Worm (Caenorhabditis elegans) whole organism, mixed stage, embryonic: ENCODE data around the gene ins-8.
A peak's percentile ranks its signal among the peaks of the same experiment; 100 is the strongest.

Source experiments
- M03D4.4 ChIP-seq: sonication (generic microtip); optimal IDR thresholded peaks from 2 replicates; lab custom pipeline; 2017; ENCODE audit warnings: mild to moderate bottlenecking, missing genetic modification characterization, missing compliant biosample characterization
- blmp-1 ChIP-seq: fragments of 150-350 bp; optimal IDR thresholded peaks from 2 replicates; lab custom pipeline; 2014; ENCODE audit warnings: missing biosample characterization, missing genetic modification characterization
- ceh-39 ChIP-seq: fragments of 150-350 bp; optimal IDR thresholded peaks from 2 replicates; lab custom pipeline; 2014; ENCODE audit warnings: missing biosample characterization, missing genetic modification characterization
- ceh-43 ChIP-seq: fragments of 200-800 bp; sonication (Bioruptor generic); optimal IDR thresholded peaks from 2 replicates; lab custom pipeline; 2018; ENCODE audit warnings: mild to moderate bottlenecking, missing genetic modification characterization, moderate library complexity, missing compliant biosample characterization
- ceh-83 ChIP-seq: fragments of 200-800 bp; sonication (Bioruptor generic); optimal IDR thresholded peaks from 2 replicates; lab custom pipeline; 2018; ENCODE audit warnings: mild to moderate bottlenecking, missing genetic modification characterization, missing compliant biosample characterization
- ces-1 ChIP-seq: fragments of 150-350 bp; optimal IDR thresholded peaks from 2 replicates; lab custom pipeline; 2014; ENCODE audit warnings: missing biosample characterization, missing genetic modification reagents, missing genetic modification characterization
- cnd-1 ChIP-seq: fragments of 200-800 bp; sonication (Bioruptor generic); optimal IDR thresholded peaks from 2 replicates; lab custom pipeline; 2018; ENCODE audit warnings: mild to moderate bottlenecking, missing genetic modification characterization, missing compliant biosample characterization
- drap-1 ChIP-seq: fragments of 200-800 bp; sonication (Bioruptor generic); optimal IDR thresholded peaks from 3 replicates; lab custom pipeline; 2018; ENCODE audit warnings: mild to moderate bottlenecking, missing genetic modification characterization, missing compliant biosample characterization
- elt-1 ChIP-seq: sonication (generic microtip); optimal IDR thresholded peaks from 2 replicates; lab custom pipeline; 2017; ENCODE audit warnings: missing genetic modification characterization, mild to moderate bottlenecking, missing compliant biosample characterization, antibody characterized with exemption, moderate library complexity, borderline replicate concordance; ENCODE audit not compliant: insufficient read depth
- elt-3 ChIP-seq: fragments of 150-350 bp; optimal IDR thresholded peaks from 2 replicates; lab custom pipeline; 2014; ENCODE audit warnings: missing biosample characterization, missing genetic modification characterization
- flh-1 ChIP-seq: fragments of 200-800 bp; sonication (Bioruptor generic); optimal IDR thresholded peaks from 2 replicates; lab custom pipeline; 2018; ENCODE audit warnings: mild to moderate bottlenecking, missing genetic modification characterization, moderate library complexity, missing compliant biosample characterization
- ham-2 ChIP-seq: fragments of 200-800 bp; sonication (Bioruptor generic); optimal IDR thresholded peaks from 2 replicates; lab custom pipeline; 2018; ENCODE audit warnings: mild to moderate bottlenecking, missing genetic modification characterization, missing compliant biosample characterization
- hlh-1 ChIP-seq: fragments of 150-350 bp; optimal IDR thresholded peaks from 2 replicates; lab custom pipeline; 2014; ENCODE audit warnings: missing biosample characterization, missing genetic modification reagents, missing genetic modification characterization
- lin-13 ChIP-seq: fragments of 150-350 bp; optimal IDR thresholded peaks from 2 replicates; lab custom pipeline; 2014; ENCODE audit warnings: missing biosample characterization, missing genetic modification characterization
- lin-32 ChIP-seq: fragments of 200-800 bp; sonication (Bioruptor generic); optimal IDR thresholded peaks from 2 replicates; lab custom pipeline; 2018; ENCODE audit warnings: mild to moderate bottlenecking, missing genetic modification characterization, missing compliant biosample characterization
- lsy-2 ChIP-seq: fragments of 150-350 bp; optimal IDR thresholded peaks from 2 replicates; lab custom pipeline; 2014; ENCODE audit warnings: missing biosample characterization, missing genetic modification characterization
- mab-5 ChIP-seq: fragments of 150-350 bp; optimal IDR thresholded peaks from 2 replicates; lab custom pipeline; 2014; ENCODE audit warnings: missing biosample characterization, missing genetic modification characterization
- mep-1 ChIP-seq: fragments of 150-350 bp; optimal IDR thresholded peaks from 2 replicates; lab custom pipeline; 2017; ENCODE audit warnings: missing biosample characterization, missing genetic modification reagents, missing genetic modification characterization, inconsistent platforms
- mls-2 ChIP-seq: sonication (generic microtip); optimal IDR thresholded peaks from 2 replicates; lab custom pipeline; 2016; ENCODE audit warnings: mild to moderate bottlenecking, missing genetic modification characterization, moderate library complexity, missing compliant biosample characterization
- nhr-2 ChIP-seq: fragments of 150-350 bp; optimal IDR thresholded peaks from 2 replicates; lab custom pipeline; 2014; ENCODE audit warnings: missing biosample characterization, missing genetic modification characterization
- nhr-237 ChIP-seq: fragments of 150-350 bp; optimal IDR thresholded peaks from 2 replicates; lab custom pipeline; 2014; ENCODE audit warnings: missing biosample characterization, missing genetic modification characterization
- nhr-28 ChIP-seq: fragments of 150-350 bp; optimal IDR thresholded peaks from 2 replicates; lab custom pipeline; 2014; ENCODE audit warnings: missing biosample characterization, missing genetic modification characterization
- pha-4 ChIP-seq: fragments of 150-350 bp; optimal IDR thresholded peaks from 2 replicates; lab custom pipeline; 2018; ENCODE audit warnings: missing biosample characterization, missing genetic modification reagents, missing genetic modification characterization
- sem-2 ChIP-seq: fragments of 200-800 bp; sonication (Bioruptor generic); optimal IDR thresholded peaks from 2 replicates; lab custom pipeline; 2018; ENCODE audit warnings: mild to moderate bottlenecking, missing genetic modification characterization, missing compliant biosample characterization
- snpc-4 ChIP-seq: fragments of 150-350 bp; optimal IDR thresholded peaks from 2 replicates; lab custom pipeline; 2014; ENCODE audit warnings: missing biosample characterization, missing genetic modification characterization
- sptf-1 ChIP-seq: sonication (generic microtip); optimal IDR thresholded peaks from 2 replicates; lab custom pipeline; 2017; ENCODE audit warnings: mild to moderate bottlenecking, missing genetic modification characterization, moderate library complexity, missing compliant biosample characterization
- unc-120 ChIP-seq: sonication (generic microtip); optimal IDR thresholded peaks from 2 replicates; lab custom pipeline; 2017; ENCODE audit warnings: missing genetic modification characterization, missing compliant biosample characterization; ENCODE audit not compliant: poor library complexity, severe bottlenecking
- unc-39 ChIP-seq: fragments of 150-350 bp; optimal IDR thresholded peaks from 2 replicates; lab custom pipeline; 2014; ENCODE audit warnings: missing biosample characterization, missing genetic modification characterization
- unc-62 ChIP-seq: fragments of 150-350 bp; optimal IDR thresholded peaks from 2 replicates; lab custom pipeline; 2014; ENCODE audit warnings: missing biosample characterization, missing genetic modification reagents, missing genetic modification characterization
- zip-8 ChIP-seq: fragments of 150-350 bp; optimal IDR thresholded peaks from 2 replicates; lab custom pipeline; 2014; ENCODE audit warnings: missing biosample characterization, missing genetic modification characterization
- ztf-11 ChIP-seq: fragments of 150-350 bp; optimal IDR thresholded peaks from 2 replicates; lab custom pipeline; 2014; ENCODE audit warnings: missing biosample characterization, missing genetic modification characterization

The ins-8 gene

DNA sequence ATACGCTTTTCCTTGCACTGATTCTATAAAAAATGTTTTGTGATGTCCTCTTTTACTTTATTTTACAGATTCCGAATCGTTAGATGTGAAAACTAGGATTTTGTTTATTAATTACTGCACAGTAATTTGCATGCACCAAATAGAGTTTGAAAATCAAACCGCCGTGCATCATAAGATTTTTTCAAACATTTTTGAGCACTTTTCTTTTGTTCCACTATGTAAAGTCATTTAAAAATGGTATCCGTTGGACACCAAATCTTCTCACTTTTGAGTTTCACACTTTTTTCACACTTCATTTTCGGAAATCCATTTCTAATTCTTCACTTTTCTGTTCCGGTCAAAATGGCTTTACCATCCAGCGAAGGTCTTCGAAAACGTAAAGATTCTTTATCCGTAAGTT, 37.6 kb downstream of the ins-8 start, which contains the start of gene degl-2:
TSS of gene degl-2 (plus strand) at position 301 of the 400 bp plus-strand sequence.
- TF ChIP-seq ceh-83 (GFP tag; lab: Kevin White, UChicago) (no peak), unc-120 (tag; lab: Kevin White, UChicago) (no peak), sem-2 (GFP tag; lab: Kevin White, UChicago) (no peak), elt-1 (no peak), nhr-28 (tag; lab: Kevin White, UChicago) (no peak), zip-8 (no peak), lin-32 (GFP tag; lab: Kevin White, UChicago) (no peak), drap-1 (GFP tag; lab: Kevin White, UChicago) (no peak), pha-4 (tag; lab: Kevin White, UChicago) (no peak), ztf-11 (tag; lab: Kevin White, UChicago) (no peak), mab-5 (tag; lab: Kevin White, UChicago) (no peak), flh-1 (GFP tag; lab: Kevin White, UChicago) (no peak), ces-1 (no peak), nhr-237 (tag; lab: Kevin White, UChicago) (no peak), hlh-1 (tag; lab: Kevin White, UChicago) (no peak), lsy-2 (tag; lab: Kevin White, UChicago) (no peak), blmp-1 (tag; lab: Kevin White, UChicago) (no peak), ham-2 (no peak), ceh-39 (tag; lab: Kevin White, UChicago) (no peak), mep-1 (tag; lab: Kevin White, UChicago) (no peak)

ce11 chrIV:9641925-9642324, 38.8 kb downstream of the ins-8 start, which contains the start of gene del-2:
Gene del-2 (minus strand): TSS chrIV:9642025.
- TF ChIP-seq mls-2 (tag; lab: Kevin White, UChicago) = no peak
- peak; percentile 26 for TF ChIP-seq ces-1
- no peak for TF ChIP-seq lin-13 (tag; lab: Kevin White, UChicago)
- TF ChIP-seq zip-8 = no peak
- peak; percentile 26 for TF ChIP-seq ham-2
- TF ChIP-seq unc-62 (GFP tag; lab: Kevin White, UChicago) = no peak

DNA sequence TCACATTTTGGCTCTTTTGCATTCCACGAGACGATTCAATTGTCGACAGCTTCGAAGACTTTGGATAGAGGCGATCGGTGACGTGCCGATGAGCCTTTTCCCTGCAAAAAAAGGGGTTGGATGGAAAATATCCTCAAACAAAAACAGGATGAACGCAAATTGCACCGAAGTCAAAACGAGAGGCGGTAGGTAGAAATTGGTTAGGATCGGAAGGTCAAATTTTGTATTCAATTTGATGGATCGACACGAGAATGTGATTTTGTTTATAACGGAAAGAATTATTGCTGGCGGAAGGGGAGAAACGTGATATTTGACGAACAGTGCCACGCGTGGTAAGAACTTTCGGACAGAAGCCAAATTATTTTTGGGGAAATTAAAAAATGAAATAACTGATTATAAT, 45.9 kb downstream of the ins-8 start, which contains the start of gene mca-1:
TSS of gene mca-1 (minus strand) at position 101 of the 400 bp plus-strand sequence.
- TF ChIP-seq ham-2 (no peak), unc-120 (tag; lab: Kevin White, UChicago) (no peak), nhr-237 (tag; lab: Kevin White, UChicago) (no peak), ceh-39 (tag; lab: Kevin White, UChicago) (no peak), cnd-1 (no peak), snpc-4 (no peak), sem-2 (GFP tag; lab: Kevin White, UChicago) (no peak), drap-1 (GFP tag; lab: Kevin White, UChicago) (no peak), lsy-2 (tag; lab: Kevin White, UChicago) (no peak), nhr-2 (tag; lab: Kevin White, UChicago) (no peak), mls-2 (tag; lab: Kevin White, UChicago) (no peak), ceh-43 (GFP tag; lab: Kevin White, UChicago) (no peak)

DNA sequence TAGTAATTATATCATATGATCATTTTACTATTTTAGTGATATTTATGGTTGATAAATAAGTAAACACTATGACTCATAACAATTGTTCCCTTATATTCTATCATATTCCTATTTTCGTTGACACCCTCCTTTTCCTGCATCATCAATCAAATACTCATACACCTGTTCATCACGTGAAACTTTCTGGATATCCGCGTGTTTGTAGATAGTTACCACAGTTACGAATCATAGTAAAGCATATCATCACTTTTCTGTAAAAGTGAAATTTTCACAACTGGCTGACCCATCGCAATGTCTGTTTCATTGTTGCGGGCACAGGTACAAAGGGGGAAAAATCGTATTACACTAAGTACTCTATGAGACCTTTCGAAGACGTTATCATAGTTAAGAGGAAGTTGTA, 46.9 kb downstream of the ins-8 start:
- TF ChIP-seq ztf-11 (tag; lab: Kevin White, UChicago) (no peak), cnd-1 (no peak), M03D4.4 (tag; lab: Kevin White, UChicago) (no peak), elt-3 (tag; lab: Kevin White, UChicago) (no peak), nhr-237 (tag; lab: Kevin White, UChicago) (no peak), lin-32 (GFP tag; lab: Kevin White, UChicago) (no peak), ceh-39 (tag; lab: Kevin White, UChicago) (no peak), unc-39 (no peak), lin-13 (tag; lab: Kevin White, UChicago) (no peak), unc-120 (tag; lab: Kevin White, UChicago) (no peak), ceh-43 (GFP tag; lab: Kevin White, UChicago) (no peak), ceh-83 (GFP tag; lab: Kevin White, UChicago) (no peak), unc-62 (GFP tag; lab: Kevin White, UChicago) (no peak), sptf-1 (tag; lab: Kevin White, UChicago) (no peak)
- TF ChIP-seq, all 35 proteins: peak for 0
